Worm (Caenorhabditis elegans) whole organism, young adult: ENCODE results near the gene Y61A9LA.3.

Experiments
- B0019.2 ChIP-seq: fragments of 200-800 bp; sonication (Bioruptor generic); conservative IDR thresholded peaks from 2 replicates; pipeline ENCODE4 v1.3.6; 2022; ENCODE audit warnings: missing genetic modification reagents, missing genetic modification characterization, missing compliant biosample characterization
- B0336.3 ChIP-seq: fragments of 200-800 bp; sonication (Bioruptor generic); IDR thresholded peaks from 2 replicates; pipeline ENCODE4 v1.3.6; 2022; ENCODE audit warnings: missing genetic modification characterization, missing compliant biosample characterization
- C06A6.2 ChIP-seq: fragments of 200-800 bp; sonication (Bioruptor generic); conservative IDR thresholded peaks from 2 replicates; pipeline ENCODE4 v1.3.6; 2022; ENCODE audit warnings: missing genetic modification characterization, missing compliant biosample characterization
- C17E4.6 ChIP-seq: fragments of 200-800 bp; sonication (Bioruptor generic); IDR thresholded peaks from 2 replicates; pipeline ENCODE4 v1.3.6; 2022; ENCODE audit warnings: missing genetic modification reagents, missing genetic modification characterization, missing compliant biosample characterization
- F33H1.4 ChIP-seq: fragments of 200-800 bp; sonication (Bioruptor generic); IDR thresholded peaks from 2 replicates; pipeline ENCODE4 v1.3.6; 2022; ENCODE audit warnings: missing genetic modification reagents, missing genetic modification characterization, missing compliant biosample characterization
- F49E8.2 ChIP-seq: sonication (generic microtip); optimal IDR thresholded peaks from 3 replicates; lab custom pipeline; 2017; ENCODE audit warnings: missing genetic modification characterization, mild to moderate bottlenecking, missing compliant biosample characterization, antibody characterized with exemption, moderate library complexity; ENCODE audit not compliant: insufficient read depth
- F57C9.4 ChIP-seq: sonication (generic microtip); optimal IDR thresholded peaks from 2 replicates; lab custom pipeline; 2017; ENCODE audit warnings: mild to moderate bottlenecking, missing genetic modification characterization, missing compliant biosample characterization
- Y53G8AR.9 ChIP-seq: fragments of 200-800 bp; sonication (Bioruptor generic); conservative IDR thresholded peaks from 2 replicates; pipeline ENCODE4 v1.3.6; 2022; ENCODE audit warnings: missing genetic modification reagents, missing genetic modification characterization, missing compliant biosample characterization
- Y79H2A.3 ChIP-seq: fragments of 200-800 bp; sonication (Bioruptor generic); conservative IDR thresholded peaks from 2 replicates; pipeline ENCODE4 v1.3.6; 2022; ENCODE audit warnings: missing genetic modification reagents, missing genetic modification characterization, missing compliant biosample characterization
- Y95B8A.8 ChIP-seq: fragments of 200-800 bp; sonication (Bioruptor generic); IDR thresholded peaks from 2 replicates; pipeline ENCODE4 v1.3.6; 2022; ENCODE audit warnings: missing genetic modification reagents, missing genetic modification characterization, missing compliant biosample characterization
- atf-7 ChIP-seq: sonication (generic microtip); optimal IDR thresholded peaks from 2 replicates; lab custom pipeline; 2017; ENCODE audit warnings: mild to moderate bottlenecking, missing genetic modification characterization, missing compliant biosample characterization
- attf-6 ChIP-seq: fragments of 200-800 bp; sonication (Bioruptor generic); IDR thresholded peaks from 2 replicates; pipeline ENCODE4 v1.3.6; 2022; ENCODE audit warnings: missing genetic modification reagents, missing genetic modification characterization, missing compliant biosample characterization
- ccch-3 ChIP-seq: fragments of 200-800 bp; sonication (Bioruptor generic); optimal IDR thresholded peaks from 2 replicates; lab custom pipeline; 2018; ENCODE audit warnings: mild to moderate bottlenecking, missing genetic modification characterization, missing compliant biosample characterization
- cebp-1 ChIP-seq, 2 experiments: fragments of 200-800 bp in 1 of 2; sonication (Bioruptor generic) in 1 of 2; sonication (generic microtip) in 1 of 2; IDR thresholded peaks in 1 of 2; optimal IDR thresholded peaks in 1 of 2; 2 replicates each; pipeline versions ENCODE4 v1.3.6 to Lab custom; 2017 to 2022; ENCODE audit warnings: missing compliant biosample characterization in 2 of 2, missing genetic modification characterization in 2 of 2, mild to moderate bottlenecking in 1 of 2, missing genetic modification reagents in 1 of 2, moderate library complexity in 1 of 2
- cebp-2 ChIP-seq: fragments of 200-800 bp; sonication (Bioruptor generic); IDR thresholded peaks from 2 replicates; pipeline ENCODE4 v1.3.6; 2022; ENCODE audit warnings: missing genetic modification characterization, missing compliant biosample characterization
- ceh-91 ChIP-seq: fragments of 200-800 bp; sonication (Bioruptor generic); IDR thresholded peaks from 2 replicates; pipeline ENCODE4 v1.3.6; 2022; ENCODE audit warnings: missing genetic modification reagents, missing genetic modification characterization, missing compliant biosample characterization
- chd-7 ChIP-seq: sonication (generic microtip); optimal IDR thresholded peaks from 2 replicates; lab custom pipeline; 2016; ENCODE audit warnings: mild to moderate bottlenecking, missing genetic modification characterization, moderate library complexity, missing compliant biosample characterization
- die-1 ChIP-seq: sonication (generic microtip); optimal IDR thresholded peaks from 2 replicates; lab custom pipeline; 2016; ENCODE audit warnings: missing genotype, mild to moderate bottlenecking, missing genetic modification characterization, missing compliant biosample characterization
- dpff-1 ChIP-seq: sonication (generic microtip); optimal IDR thresholded peaks from 2 replicates; lab custom pipeline; 2017; ENCODE audit warnings: mild to moderate bottlenecking, missing genetic modification characterization, missing compliant biosample characterization
- egl-44 ChIP-seq: fragments of 200-800 bp; sonication (Bioruptor generic); IDR thresholded peaks from 2 replicates; pipeline ENCODE4 v1.3.6; 2022; ENCODE audit warnings: missing genetic modification reagents, missing genetic modification characterization, missing compliant biosample characterization
- ekl-4 ChIP-seq: fragments of 200-800 bp; sonication (Bioruptor generic); IDR thresholded peaks from 2 replicates; pipeline ENCODE4 v1.3.6; 2022; ENCODE audit warnings: missing genetic modification reagents, missing genetic modification characterization, missing compliant biosample characterization
- hmg-1.2 ChIP-seq: fragments of 200-800 bp; sonication (Bioruptor generic); IDR thresholded peaks from 2 replicates; pipeline ENCODE4 v1.3.6; 2022; ENCODE audit warnings: missing genetic modification reagents, missing genetic modification characterization, missing compliant biosample characterization
- hrde-1 ChIP-seq: sonication (generic microtip); optimal IDR thresholded peaks from 2 replicates; lab custom pipeline; 2016; ENCODE audit warnings: missing genetic modification characterization, mild to moderate bottlenecking, missing compliant biosample characterization, moderate library complexity, missing genotype, missing genetic modification reagents, borderline replicate concordance
- hsf-1 ChIP-seq: fragments of 200-800 bp; sonication (Bioruptor generic); IDR thresholded peaks from 2 replicates; pipeline ENCODE4 v1.3.6; 2022; ENCODE audit warnings: missing genetic modification reagents, missing genetic modification characterization, missing compliant biosample characterization
- let-607 ChIP-seq, 2 experiments: fragments of 200-800 bp in 1 of 2; sonication (Bioruptor generic) in 1 of 2; sonication (generic microtip) in 1 of 2; optimal IDR thresholded peaks; 2 replicates each; lab custom pipeline; 2016 to 2018; ENCODE audit warnings: mild to moderate bottlenecking in 2 of 2, missing compliant biosample characterization in 2 of 2, missing genetic modification characterization in 2 of 2, moderate library complexity in 2 of 2, missing genotype in 1 of 2
- lin-26 ChIP-seq: fragments of 200-800 bp; sonication (Bioruptor generic); IDR thresholded peaks from 2 replicates; pipeline ENCODE4 v1.3.6; 2022; ENCODE audit warnings: missing genetic modification reagents, missing genetic modification characterization, missing compliant biosample characterization
- lin-35 ChIP-seq, 3 experiments: fragments of 150-350 bp in 2 of 3; sonication (generic microtip) in 1 of 3; optimal IDR thresholded peaks; 2 replicates each; lab custom pipeline; 2014 to 2018; ENCODE audit warnings: missing biosample characterization in 3 of 3, missing genetic modification characterization in 3 of 3, missing genetic modification reagents in 3 of 3
- lin-40 ChIP-seq: sonication (generic microtip); optimal IDR thresholded peaks from 2 replicates; lab custom pipeline; 2016; ENCODE audit warnings: missing genetic modification characterization, mild to moderate bottlenecking, missing compliant biosample characterization, missing genotype, missing genetic modification reagents
- lin-54 ChIP-seq: fragments of 200-800 bp; sonication (Bioruptor generic); optimal IDR thresholded peaks from 2 replicates; lab custom pipeline; 2018; ENCODE audit warnings: mild to moderate bottlenecking, missing genetic modification characterization, missing compliant biosample characterization
- madf-3 ChIP-seq: fragments of 200-800 bp; sonication (Bioruptor generic); IDR thresholded peaks from 2 replicates; pipeline ENCODE4 v1.3.6; 2022; ENCODE audit warnings: missing genetic modification reagents, missing genetic modification characterization, missing compliant biosample characterization
- madf-6 ChIP-seq: fragments of 200-800 bp; sonication (Bioruptor generic); IDR thresholded peaks from 2 replicates; pipeline ENCODE4 v1.3.6; 2022; ENCODE audit warnings: missing genetic modification reagents, missing genetic modification characterization, missing compliant biosample characterization
- nfyb-1 ChIP-seq: fragments of 200-800 bp; sonication (Bioruptor generic); IDR thresholded peaks from 2 replicates; pipeline ENCODE4 v1.3.6; 2022; ENCODE audit warnings: missing genetic modification reagents, missing genetic modification characterization, missing compliant biosample characterization
- nhr-27 ChIP-seq: fragments of 200-800 bp; sonication (Bioruptor generic); optimal IDR thresholded peaks from 2 replicates; lab custom pipeline; 2018; ENCODE audit warnings: mild to moderate bottlenecking, missing genetic modification characterization, moderate library complexity, missing compliant biosample characterization
- nhr-80 ChIP-seq: sonication (generic microtip); optimal IDR thresholded peaks from 2 replicates; lab custom pipeline; 2016; ENCODE audit warnings: missing genetic modification characterization, missing compliant biosample characterization
- sea-2 ChIP-seq: fragments of 200-800 bp; sonication (Bioruptor generic); IDR thresholded peaks from 2 replicates; pipeline ENCODE4 v1.3.6; 2022; ENCODE audit warnings: missing genetic modification characterization, missing compliant biosample characterization
- snpc-1.1 ChIP-seq: sonication (generic microtip); optimal IDR thresholded peaks from 2 replicates; lab custom pipeline; 2017; ENCODE audit warnings: missing genetic modification characterization, mild to moderate bottlenecking, missing compliant biosample characterization, antibody characterized with exemption, moderate library complexity, missing genotype, missing genetic modification reagents; ENCODE audit not compliant: insufficient read depth
- snpc-1.3 ChIP-seq: sonication (generic microtip); optimal IDR thresholded peaks from 2 replicates; lab custom pipeline; 2017; ENCODE audit warnings: missing genetic modification characterization, mild to moderate bottlenecking, missing compliant biosample characterization, antibody characterized with exemption, moderate library complexity, missing genotype, missing genetic modification reagents; ENCODE audit not compliant: insufficient read depth
- zim-3 ChIP-seq: sonication (generic microtip); optimal IDR thresholded peaks from 2 replicates; lab custom pipeline; 2017; ENCODE audit warnings: mild to moderate bottlenecking, missing genetic modification characterization, moderate library complexity, missing compliant biosample characterization
- ztf-25 ChIP-seq: fragments of 200-800 bp; sonication (Bioruptor generic); IDR thresholded peaks from 2 replicates; pipeline ENCODE4 v1.3.6; 2022; ENCODE audit warnings: missing genetic modification reagents, missing genetic modification characterization, missing compliant biosample characterization
- ztf-26 ChIP-seq: sonication (generic microtip); optimal IDR thresholded peaks from 2 replicates; lab custom pipeline; 2017; ENCODE audit warnings: missing genetic modification characterization, missing compliant biosample characterization
- ztf-28 ChIP-seq: fragments of 200-800 bp; sonication (Bioruptor generic); IDR thresholded peaks from 2 replicates; pipeline ENCODE4 v1.3.6; 2022; ENCODE audit warnings: missing genetic modification reagents, missing genetic modification characterization, missing compliant biosample characterization

Gene Y61A9LA.3

DNA sequence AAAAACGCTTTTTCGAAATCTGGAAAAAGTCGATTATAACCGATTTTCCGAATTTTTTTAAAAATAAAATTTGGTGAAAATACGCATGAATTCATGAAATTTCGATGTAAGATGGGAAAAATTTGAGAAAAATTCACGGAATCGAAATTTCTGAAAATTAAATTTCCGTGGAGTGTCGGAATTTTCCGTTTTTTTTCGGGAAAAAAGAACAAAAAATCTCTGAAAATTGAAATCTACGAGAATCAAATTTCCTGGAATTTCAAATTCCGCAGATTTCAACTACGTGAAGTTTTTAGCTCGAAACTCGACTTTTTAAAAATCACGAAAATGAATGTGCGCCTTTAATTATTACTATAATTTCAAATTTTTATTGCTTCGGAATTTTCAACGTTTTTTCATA is 55.4 kb downstream of the Y61A9LA.3 start:
- no peak for TF ChIP-seq snpc-1.1 (tag; lab: Kevin White, UChicago)
- no peak for TF ChIP-seq madf-6
- TF ChIP-seq F49E8.2 = no peak
- TF ChIP-seq ztf-26 (tag; lab: Kevin White, UChicago) = no peak
- no peak for TF ChIP-seq lin-54 (GFP tag; lab: Kevin White, UChicago)
- TF ChIP-seq lin-35 (GFP tag; optimal IDR thresholded peaks at IDR 0.05; lab: Kevin White, UChicago) = no peak
- TF ChIP-seq snpc-1.3 (tag; lab: Kevin White, UChicago) = no peak
- TF ChIP-seq C06A6.2 (GFP tag; lab: Robert Waterston, UW) = no peak
- no peak for TF ChIP-seq ceh-91 (GFP tag; lab: Robert Waterston, UW)
- no peak for TF ChIP-seq hmg-1.2
- TF ChIP-seq dpff-1 (tag; lab: Kevin White, UChicago) = no peak
- TF ChIP-seq B0019.2 (GFP tag; lab: Robert Waterston, UW) = no peak
- TF ChIP-seq B0336.3 = no peak

DNA sequence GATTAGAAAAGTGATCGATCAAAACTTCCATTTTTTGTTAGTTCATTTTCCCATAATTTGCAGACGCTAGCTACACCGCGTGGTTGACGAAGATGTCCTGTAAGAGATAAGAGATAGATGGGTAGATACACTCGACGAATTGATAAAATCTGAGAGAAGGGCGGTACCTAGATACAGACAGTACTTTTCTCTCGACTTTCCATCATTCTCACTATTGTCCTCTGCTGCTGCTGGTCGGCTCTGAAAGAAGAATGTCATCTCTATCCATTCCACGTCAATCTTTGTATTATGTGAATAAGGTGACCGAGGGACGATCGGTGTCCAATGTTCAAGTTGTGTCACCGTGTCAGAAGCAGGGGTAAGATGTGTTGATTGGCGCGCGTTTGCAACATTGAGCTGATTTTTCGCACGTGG is 57.6 kb downstream of the Y61A9LA.3 start, which contains the start of gene pmt-2:
Gene pmt-2 (plus strand): TSS at position 64 of the 414 bp plus-strand sequence.
- 0 out of 2 replicates have a peak, but pooled peaks have one; percentile 16 for TF ChIP-seq madf-3 (GFP tag; lab: Robert Waterston, UW)
- TF ChIP-seq cebp-1 (GFP tag; IDR thresholded peaks at IDR 0.05; lab: Robert Waterston, UW) = no peak
- TF ChIP-seq cebp-1 (tag; optimal IDR thresholded peaks at IDR 0.05; lab: Kevin White, UChicago) = peak; percentile 4
- TF ChIP-seq nhr-80 (tag; lab: Kevin White, UChicago) = peak; percentile 71
- no peak for TF ChIP-seq ceh-91 (GFP tag; lab: Robert Waterston, UW)
- TF ChIP-seq hmg-1.2 = no peak
- no peak for TF ChIP-seq sea-2 (GFP tag; lab: Robert Waterston, UW)
- peak in 1 of 2 experiments; percentile 54 for TF ChIP-seq let-607 (tag; optimal IDR thresholded peaks at IDR 0.05; lab: Kevin White, UChicago)
- peak; percentile 21 for TF ChIP-seq lin-40 (tag; lab: Kevin White, UChicago)
- TF ChIP-seq chd-7 (tag; lab: Kevin White, UChicago) = peak; percentile 10
- TF ChIP-seq B0336.3 = 0 out of 2 replicates have a peak, but pooled peaks have one; percentile 54
- TF ChIP-seq F57C9.4 (tag; lab: Kevin White, UChicago) = peak; percentile 14
- TF ChIP-seq ztf-26 (tag; lab: Kevin White, UChicago) = peak; percentile 35
- TF ChIP-seq nhr-27 (tag; lab: Kevin White, UChicago) = peak; percentile 5
- peak; percentile 48 for TF ChIP-seq atf-7 (tag; lab: Kevin White, UChicago)
- 0 out of 2 replicates have a peak, but pooled peaks have one; percentile 11 for TF ChIP-seq lin-26 (GFP tag; lab: Robert Waterston, UW)

DNA sequence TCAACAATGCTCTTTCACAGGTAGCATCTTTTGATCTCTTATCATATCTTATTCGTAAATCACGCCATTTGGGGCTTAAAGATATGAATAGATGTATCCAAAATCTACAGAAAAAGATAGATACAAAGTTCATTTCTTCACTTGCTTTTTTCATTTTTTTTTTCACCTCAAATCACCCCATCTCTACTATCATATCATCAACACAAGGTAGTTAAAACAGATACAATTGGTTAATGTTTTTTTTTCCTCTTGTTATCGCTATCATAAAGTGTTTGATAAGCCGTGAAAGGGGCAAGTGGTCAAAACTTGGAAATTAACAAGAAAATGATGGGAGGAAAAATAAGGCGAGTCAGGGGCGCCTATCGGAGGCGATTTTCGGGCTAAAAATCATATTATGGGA is 59.3 kb downstream of the Y61A9LA.3 start:
- peak; percentile 60 for TF ChIP-seq nhr-80 (tag; lab: Kevin White, UChicago)
- no peak for TF ChIP-seq ccch-3 (GFP tag; lab: Kevin White, UChicago)
- no peak for TF ChIP-seq Y53G8AR.9
- TF ChIP-seq hrde-1 (tag; lab: Kevin White, UChicago) = no peak
- TF ChIP-seq zim-3 (tag; lab: Kevin White, UChicago) = no peak

DNA sequence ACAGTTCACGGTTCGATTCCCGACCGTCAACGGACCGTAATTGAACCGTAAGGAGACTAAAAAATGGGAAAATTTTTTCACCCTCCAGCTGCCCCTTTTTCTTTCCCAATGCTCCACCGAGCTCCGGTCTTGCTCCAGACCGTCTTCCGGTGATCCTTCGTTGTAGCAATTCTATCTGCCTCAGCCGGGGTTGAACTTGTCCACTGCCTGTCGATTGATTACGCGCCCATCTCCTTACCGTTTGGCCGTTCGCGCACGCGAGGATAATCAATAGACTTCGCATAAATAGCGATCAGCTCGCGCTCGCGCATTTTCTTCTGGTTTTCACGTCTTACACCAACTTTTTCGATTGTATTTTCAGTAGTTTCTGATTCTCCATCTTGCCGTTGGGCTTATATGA is 61.9 kb downstream of the Y61A9LA.3 start:
- TF ChIP-seq hsf-1 = peak; percentile 66; the same call in 1 of the 2 replicates
- TF ChIP-seq ekl-4 (GFP tag; lab: Robert Waterston, UW) = peak; percentile 82
- TF ChIP-seq ztf-28 = 0 out of 2 replicates have a peak, but pooled peaks have one; percentile 65
- TF ChIP-seq egl-44 = peak; percentile 92
- peak; percentile 68 for TF ChIP-seq nfyb-1 (GFP tag; lab: Robert Waterston, UW)
- peak; percentile 15 for TF ChIP-seq die-1 (tag; lab: Kevin White, UChicago)
- peak; percentile 85; the same call in 1 of the 2 replicates for TF ChIP-seq ztf-25 (GFP tag; lab: Robert Waterston, UW)
- peak; percentile 71 for TF ChIP-seq attf-6 (GFP tag; lab: Robert Waterston, UW)
- peak; percentile 78; the same call in 1 of the 2 replicates for TF ChIP-seq cebp-2 (GFP tag; lab: Robert Waterston, UW)
- TF ChIP-seq Y95B8A.8 = peak; percentile 43; the same call in 1 of the 2 replicates
- peak; percentile 26; the same call in 1 of the 2 replicates for TF ChIP-seq C17E4.6 (GFP tag; lab: Robert Waterston, UW)
- TF ChIP-seq Y53G8AR.9 = peak; percentile 64
- TF ChIP-seq Y79H2A.3 (GFP tag; lab: Robert Waterston, UW) = peak; percentile 26; the same call in 1 of the 2 replicates
- TF ChIP-seq cebp-1 (GFP tag; IDR thresholded peaks at IDR 0.05; lab: Robert Waterston, UW) = 0 out of 2 replicates have a peak, but pooled peaks have one; percentile 27
- TF ChIP-seq cebp-1 (tag; optimal IDR thresholded peaks at IDR 0.05; lab: Kevin White, UChicago) = peak; percentile 21
- TF ChIP-seq F33H1.4 (GFP tag; lab: Robert Waterston, UW) = peak; percentile 43
